Worm (Caenorhabditis elegans) whole organism, early embryonic: Measurements from ENCODE around the gene spig-9.

Experiments
- B0310.2 ChIP-seq: sonication (generic microtip); optimal IDR thresholded peaks from 2 replicates; lab custom pipeline; 2016; ENCODE audit warnings: mild to moderate bottlenecking, missing genetic modification characterization, missing compliant biosample characterization
- F13C5.2 ChIP-seq: sonication (generic microtip); optimal IDR thresholded peaks from 2 replicates; lab custom pipeline; 2017; ENCODE audit warnings: mild to moderate bottlenecking, missing genetic modification characterization, inconsistent platforms, missing compliant biosample characterization
- aly-1 ChIP-seq: sonication (generic microtip); optimal IDR thresholded peaks from 2 replicates; lab custom pipeline; 2016; ENCODE audit warnings: missing genetic modification characterization, missing compliant biosample characterization
- ama-1 ChIP-seq: fragments of 150-350 bp; optimal IDR thresholded peaks from 2 replicates; lab custom pipeline; 2014
- ceh-13 ChIP-seq: fragments of 200-800 bp; sonication (Bioruptor generic); optimal IDR thresholded peaks from 2 replicates; lab custom pipeline; 2018; ENCODE audit warnings: mild to moderate bottlenecking, missing genetic modification characterization, missing compliant biosample characterization
- ceh-36 ChIP-seq: sonication (generic microtip); optimal IDR thresholded peaks from 2 replicates; lab custom pipeline; 2016; ENCODE audit warnings: missing genetic modification characterization, inconsistent platforms, missing compliant biosample characterization
- ets-7 ChIP-seq: sonication (generic microtip); optimal IDR thresholded peaks from 2 replicates; lab custom pipeline; 2016; ENCODE audit warnings: missing genotype, missing genetic modification characterization, missing compliant biosample characterization
- flt-1 ChIP-seq: fragments of 200-800 bp; sonication (Bioruptor generic); IDR thresholded peaks from 2 replicates; pipeline ENCODE4 v1.3.6; 2022; ENCODE audit warnings: missing genetic modification characterization, missing compliant biosample characterization
- hmbx-1 ChIP-seq: sonication (generic microtip); optimal IDR thresholded peaks from 2 replicates; lab custom pipeline; 2016; ENCODE audit warnings: mild to moderate bottlenecking, missing genetic modification characterization, missing compliant biosample characterization
- hmg-4 ChIP-seq: fragments of 200-800 bp; sonication (Bioruptor generic); optimal IDR thresholded peaks from 2 replicates; lab custom pipeline; 2018; ENCODE audit warnings: mild to moderate bottlenecking, missing genetic modification characterization, missing compliant biosample characterization
- hnd-1 ChIP-seq: sonication (generic microtip); optimal IDR thresholded peaks from 2 replicates; lab custom pipeline; 2016; ENCODE audit warnings: missing genetic modification characterization, missing compliant biosample characterization
- pes-1 ChIP-seq: fragments of 200-800 bp; sonication (Bioruptor generic); IDR thresholded peaks from 2 replicates; pipeline ENCODE4 v1.3.6; 2022; ENCODE audit warnings: missing genetic modification reagents, missing genetic modification characterization, missing compliant biosample characterization
- scrt-1 ChIP-seq: fragments of 200-800 bp; sonication (Bioruptor generic); IDR thresholded peaks from 2 replicates; pipeline ENCODE4 v1.3.6; 2022; ENCODE audit warnings: missing genetic modification characterization, missing compliant biosample characterization
- sea-1 ChIP-seq: fragments of 200-800 bp; sonication (Bioruptor generic); conservative IDR thresholded peaks from 2 replicates; pipeline ENCODE4 v1.3.6; 2022; ENCODE audit warnings: missing genetic modification characterization, missing compliant biosample characterization
- tbx-11 ChIP-seq: fragments of 200-800 bp; sonication (Bioruptor generic); IDR thresholded peaks from 2 replicates; pipeline ENCODE4 v1.3.6; 2022; ENCODE audit warnings: missing genetic modification characterization, missing compliant biosample characterization
- tbx-37 ChIP-seq: fragments of 200-800 bp; sonication (Bioruptor generic); conservative IDR thresholded peaks from 2 replicates; pipeline ENCODE4 v1.3.6; 2022; ENCODE audit warnings: missing genetic modification reagents, missing genetic modification characterization, missing compliant biosample characterization
- tra-4 ChIP-seq: sonication (generic microtip); optimal IDR thresholded peaks from 2 replicates; lab custom pipeline; 2017; ENCODE audit warnings: missing genetic modification characterization, missing compliant biosample characterization

The spig-9 gene

ce11 chrV:13627103-13627623, 15.5 kb upstream of the spig-9 start, which contains the start of gene sde-2:
sde-2 (plus strand) TSS chrV:13627573.
- TF ChIP-seq B0310.2 (no peak), ets-7 (tag; lab: Kevin White, UChicago) (no peak), tra-4 (tag; lab: Kevin White, UChicago) (no peak), F13C5.2 (tag; lab: Kevin White, UChicago) (no peak), hmg-4 (GFP tag; lab: Kevin White, UChicago) (no peak), tbx-37 (GFP tag; lab: Robert Waterston, UW) (no peak), flt-1 (GFP tag; lab: Robert Waterston, UW) (no peak), tbx-11 (no peak), aly-1 (tag; lab: Kevin White, UChicago) (no peak), ama-1 (lab: Kevin White, UChicago) (no peak)

- TF ChIP-seq ceh-13 (GFP tag; lab: Kevin White, UChicago): no peak
- no peak for TF ChIP-seq tbx-11
- no peak for TF ChIP-seq ama-1 (lab: Kevin White, UChicago)
- no peak for TF ChIP-seq aly-1 (tag; lab: Kevin White, UChicago)
- no peak for TF ChIP-seq scrt-1
- no peak for TF ChIP-seq ets-7 (tag; lab: Kevin White, UChicago)
- TF ChIP-seq hmg-4 (GFP tag; lab: Kevin White, UChicago): no peak
- TF ChIP-seq B0310.2: no peak
- no peak for TF ChIP-seq tra-4 (tag; lab: Kevin White, UChicago)
- TF ChIP-seq flt-1 (GFP tag; lab: Robert Waterston, UW): no peak
- TF ChIP-seq pes-1 (GFP tag; lab: Robert Waterston, UW): no peak
- no peak for TF ChIP-seq F13C5.2 (tag; lab: Kevin White, UChicago)
- no peak for TF ChIP-seq sea-1 (GFP tag; lab: Robert Waterston, UW)
Measured at ce11 chrV:13625517-13626097, 13.9 kb upstream of the spig-9 start, which contains the start of the genes nduv-2 and F53F4.12. nduv-2 (minus strand) TSS chrV:13625567. F53F4.12 (plus strand) TSS chrV:13626047.

- TF ChIP-seq tbx-37 (GFP tag; lab: Robert Waterston, UW): no peak
- no peak for TF ChIP-seq scrt-1
- no peak for TF ChIP-seq aly-1 (tag; lab: Kevin White, UChicago)
- TF ChIP-seq sea-1 (GFP tag; lab: Robert Waterston, UW): no peak
- TF ChIP-seq flt-1 (GFP tag; lab: Robert Waterston, UW): no peak
- TF ChIP-seq hmg-4 (GFP tag; lab: Kevin White, UChicago): no peak
- no peak for TF ChIP-seq hmbx-1 (tag; lab: Kevin White, UChicago)
- TF ChIP-seq tbx-11: no peak
- no peak for TF ChIP-seq ceh-13 (GFP tag; lab: Kevin White, UChicago)
- no peak for TF ChIP-seq ama-1 (lab: Kevin White, UChicago)
- no peak for TF ChIP-seq F13C5.2 (tag; lab: Kevin White, UChicago)
- no peak for TF ChIP-seq hnd-1
- TF ChIP-seq pes-1 (GFP tag; lab: Robert Waterston, UW): no peak
- no peak for TF ChIP-seq tra-4 (tag; lab: Kevin White, UChicago)
- TF ChIP-seq ets-7 (tag; lab: Kevin White, UChicago): no peak
- TF ChIP-seq B0310.2: no peak
- TF ChIP-seq ceh-36: no peak
Measured at ce11 chrV:13624424-13624823, 12.7 kb upstream of the spig-9 start, which contains the start of gene F53F4.11. F53F4.11 (minus strand) TSS chrV:13624524.

ce11 chrV:13621720-13622119, 10.0 kb upstream of the spig-9 start, which contains the start of gene F53F4.16:
F53F4.16 (minus strand) TSS chrV:13621820.
- TF ChIP-seq B0310.2: no peak
- TF ChIP-seq tbx-37 (GFP tag; lab: Robert Waterston, UW): no peak
- TF ChIP-seq scrt-1: no peak
- TF ChIP-seq sea-1 (GFP tag; lab: Robert Waterston, UW): no peak
- no peak for TF ChIP-seq F13C5.2 (tag; lab: Kevin White, UChicago)
- TF ChIP-seq hnd-1: no peak
- no peak for TF ChIP-seq ets-7 (tag; lab: Kevin White, UChicago)
- TF ChIP-seq flt-1 (GFP tag; lab: Robert Waterston, UW): no peak
- TF ChIP-seq ceh-36: no peak
- no peak for TF ChIP-seq ama-1 (lab: Kevin White, UChicago)
- no peak for TF ChIP-seq hmbx-1 (tag; lab: Kevin White, UChicago)
- no peak for TF ChIP-seq aly-1 (tag; lab: Kevin White, UChicago)
- no peak for TF ChIP-seq hmg-4 (GFP tag; lab: Kevin White, UChicago)
- no peak for TF ChIP-seq pes-1 (GFP tag; lab: Robert Waterston, UW)
- TF ChIP-seq tbx-11: no peak
- TF ChIP-seq tra-4 (tag; lab: Kevin White, UChicago): no peak
- TF ChIP-seq ceh-13 (GFP tag; lab: Kevin White, UChicago): no peak

DNA sequence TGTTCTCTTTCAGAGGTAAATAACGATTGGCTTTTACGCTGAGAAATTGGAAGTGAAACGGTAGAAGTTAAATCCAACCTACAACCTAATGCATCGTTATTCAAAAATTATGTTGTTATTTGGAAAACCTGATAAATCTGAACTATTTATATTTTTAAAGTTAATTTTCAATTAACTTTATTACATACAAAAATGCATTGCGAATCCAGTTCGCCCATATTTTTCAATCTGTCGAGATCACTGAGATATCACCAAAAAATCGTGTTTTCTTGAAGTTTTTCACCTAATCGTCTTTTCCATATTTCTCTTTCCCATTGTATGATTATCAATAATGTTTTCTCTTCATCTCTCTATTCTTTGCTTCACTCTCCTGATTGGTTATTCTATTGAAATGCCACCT, 9.0 kb upstream of the spig-9 start, which contains the start of gene F53F4.15:
Gene F53F4.15 (plus strand): TSS at position 301 of the 400 bp plus-strand sequence.
- no peak for TF ChIP-seq ceh-36

ce11 chrV:13619752-13620151, 8.1 kb upstream of the spig-9 start, which contains the start of gene srd-11:
srd-11 (minus strand) TSS chrV:13619852.
- no peak for TF ChIP-seq scrt-1
- no peak for TF ChIP-seq B0310.2
- no peak for TF ChIP-seq hnd-1
- TF ChIP-seq F13C5.2 (tag; lab: Kevin White, UChicago): no peak
- no peak for TF ChIP-seq ets-7 (tag; lab: Kevin White, UChicago)
- TF ChIP-seq flt-1 (GFP tag; lab: Robert Waterston, UW): no peak
- TF ChIP-seq ceh-13 (GFP tag; lab: Kevin White, UChicago): no peak
- TF ChIP-seq hmg-4 (GFP tag; lab: Kevin White, UChicago): no peak
- TF ChIP-seq aly-1 (tag; lab: Kevin White, UChicago): no peak
- no peak for TF ChIP-seq pes-1 (GFP tag; lab: Robert Waterston, UW)
- no peak for TF ChIP-seq ama-1 (lab: Kevin White, UChicago)
- no peak for TF ChIP-seq hmbx-1 (tag; lab: Kevin White, UChicago)
- no peak for TF ChIP-seq tbx-11

DNA sequence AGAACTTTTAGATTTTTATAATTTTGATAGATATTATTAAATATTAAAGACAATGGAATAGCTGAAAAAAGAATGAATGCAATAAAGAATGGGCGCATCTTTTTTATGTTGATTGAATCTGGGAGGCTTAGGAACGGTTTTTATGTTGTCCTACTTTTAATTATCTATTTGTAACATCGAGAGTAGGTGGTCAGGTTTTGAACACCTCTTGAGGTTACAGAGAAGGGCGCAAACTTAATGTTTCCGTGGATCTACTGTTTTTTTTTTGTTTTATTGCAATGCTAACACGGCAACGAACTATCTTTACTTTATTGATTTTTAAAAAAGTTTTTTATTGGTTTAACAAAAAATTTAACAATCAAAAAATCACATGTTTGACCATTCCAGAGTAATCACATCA, 2.2 kb upstream of the spig-9 start, which contains the start of gene F53F4.7:
Gene F53F4.7 (minus strand): TSS at position 101 of the 400 bp plus-strand sequence.
- TF ChIP-seq pes-1 (GFP tag; lab: Robert Waterston, UW) (no peak), B0310.2 (no peak), scrt-1 (no peak), sea-1 (GFP tag; lab: Robert Waterston, UW) (no peak), flt-1 (GFP tag; lab: Robert Waterston, UW) (no peak), ets-7 (tag; lab: Kevin White, UChicago) (no peak), ceh-13 (GFP tag; lab: Kevin White, UChicago) (no peak), hmg-4 (GFP tag; lab: Kevin White, UChicago) (no peak), ceh-36 (no peak), F13C5.2 (tag; lab: Kevin White, UChicago) (no peak), aly-1 (tag; lab: Kevin White, UChicago) (no peak), hnd-1 (no peak), ama-1 (lab: Kevin White, UChicago) (no peak), hmbx-1 (tag; lab: Kevin White, UChicago) (no peak), tbx-37 (GFP tag; lab: Robert Waterston, UW) (no peak), tra-4 (tag; lab: Kevin White, UChicago) (no peak), tbx-11 (no peak)
